Worm (Caenorhabditis elegans): ENCODE measurements around the gene srh-56.

- TF ChIP-seq flt-1 (GFP tag; IDR thresholded peaks at IDR 0.05), result no peak
- no peak for TF ChIP-seq tab-1 (GFP tag; IDR thresholded peaks at IDR 0.05)
Measured at ce11 chrV:2740228-2740627, 31.4 kb upstream of the srh-56 start, which contains the start of gene srg-61.

Data from whole organism, midembryonic.